4 fruit fly cellular contexts compared by ENCODE assay signal in genomic region chr3R:23138992-23139633, dm6.
TF ChIP-seq lines count a peak whose summit lies in the region.

No protein-coding gene starts in this region.

- no peak for TF ChIP-seq CTCF in whole organism, embryonic (GFP tag; optimal IDR thresholded peaks at IDR 0.05; lab: Kevin White, UChicago)

TF ChIP-seq in whole organism, adult, 20 proteins besides CTCF, POLR2A, EP300 and RAD21:
- TF ChIP-seq cic (GFP tag; optimal IDR thresholded peaks at IDR 0.05; lab: Kevin White, UChicago) (peak; percentile 71), Mnt (GFP tag; optimal IDR thresholded peaks at IDR 0.05; lab: Kevin White, UChicago) (no peak), kay (GFP tag; lab: Kevin White, UChicago; ENCODE audit: borderline replicate concordance) (no peak), Hr96 (GFP tag; optimal IDR thresholded peaks at IDR 0.05; lab: Kevin White, UChicago) (no peak), CG12768 (GFP tag; optimal IDR thresholded peaks at IDR 0.05; lab: Kevin White, UChicago) (peak; percentile 69)

TF ChIP-seq in whole organism, embryonic, 481 proteins besides CTCF, POLR2A, EP300 and RAD21 (continues in another document):
- peak; percentile 52 for TF ChIP-seq CG13296 (GFP tag; optimal IDR thresholded peaks at IDR 0.05; lab: Kevin White, UChicago)
- peak; percentile 9 for TF ChIP-seq CrebB (tag; optimal IDR thresholded peaks at IDR 0.05; lab: Kevin White, UChicago)
- TF ChIP-seq Vsx1 (GFP tag; optimal IDR thresholded peaks at IDR 0.05; lab: Kevin White, UChicago): peak; percentile 83
- TF ChIP-seq CG13624 (GFP tag; optimal IDR thresholded peaks at IDR 0.05; lab: Kevin White, UChicago): no peak
- no peak for TF ChIP-seq nom (GFP tag; optimal IDR thresholded peaks at IDR 0.05; lab: Kevin White, UChicago)
- peak; percentile 5 for TF ChIP-seq Hand (GFP tag; optimal IDR thresholded peaks at IDR 0.05; lab: Kevin White, UChicago)
- no peak for TF ChIP-seq kay (GFP tag; optimal IDR thresholded peaks at IDR 0.05; lab: Kevin White, UChicago)
- TF ChIP-seq CG11723 (GFP tag; optimal IDR thresholded peaks at IDR 0.05; lab: Kevin White, UChicago): no peak
- TF ChIP-seq Pdp1 (GFP tag; optimal IDR thresholded peaks at IDR 0.05; lab: Kevin White, UChicago): peak in 1 of 2 experiments; percentile 6
- peak; percentile 24 for TF ChIP-seq Med (GFP tag; lab: Kevin White, UChicago)
- no peak for TF ChIP-seq sob (GFP tag; IDR thresholded peaks at IDR 0.05; lab: Robert Waterston, UW)
- TF ChIP-seq unpg (GFP tag; optimal IDR thresholded peaks at IDR 0.05; lab: Kevin White, UChicago): peak; percentile 15
- TF ChIP-seq grau (tag; optimal IDR thresholded peaks at IDR 0.05; lab: Kevin White, UChicago): peak; percentile 38
- peak; percentile 48 for TF ChIP-seq sd (tag; optimal IDR thresholded peaks at IDR 0.05; lab: Kevin White, UChicago)
- TF ChIP-seq CG12219 (GFP tag; optimal IDR thresholded peaks at IDR 0.05; lab: Kevin White, UChicago): peak; percentile 2
- peak; percentile 11 for TF ChIP-seq B-H2 (GFP tag; optimal IDR thresholded peaks at IDR 0.05; lab: Kevin White, UChicago)
- TF ChIP-seq mirr (GFP tag; optimal IDR thresholded peaks at IDR 0.05; lab: Kevin White, UChicago): peak; percentile 71
- peak; percentile 46 for TF ChIP-seq CG12071 (GFP tag; optimal IDR thresholded peaks at IDR 0.05; lab: Kevin White, UChicago)
- TF ChIP-seq phol (tag; optimal IDR thresholded peaks at IDR 0.05; lab: Kevin White, UChicago): no peak
- peak; percentile 43 for TF ChIP-seq PHDP (tag; optimal IDR thresholded peaks at IDR 0.05; lab: Kevin White, UChicago)
- peak; percentile 10 for TF ChIP-seq CG7839 (tag; optimal IDR thresholded peaks at IDR 0.05; lab: Kevin White, UChicago)
- TF ChIP-seq CG17385 (GFP tag; optimal IDR thresholded peaks at IDR 0.05; lab: Kevin White, UChicago): peak; percentile 18
- TF ChIP-seq en (GFP tag; optimal IDR thresholded peaks at IDR 0.05; lab: Kevin White, UChicago): no peak
- no peak for TF ChIP-seq aop (GFP tag; IDR thresholded peaks at IDR 0.05; lab: Robert Waterston, UW)
- peak; percentile 6 for TF ChIP-seq Fer3 (tag; optimal IDR thresholded peaks at IDR 0.05; lab: Kevin White, UChicago)
- no peak for TF ChIP-seq CG18599 (GFP tag; optimal IDR thresholded peaks at IDR 0.05; lab: Kevin White, UChicago)
- TF ChIP-seq Eip74EF (GFP tag; optimal IDR thresholded peaks at IDR 0.05; lab: Kevin White, UChicago): peak in 1 of 2 experiments; percentile 30
- no peak for TF ChIP-seq fd102C (GFP tag; optimal IDR thresholded peaks at IDR 0.05; lab: Kevin White, UChicago)
- TF ChIP-seq Hey (tag; optimal IDR thresholded peaks at IDR 0.05; lab: Kevin White, UChicago): peak; percentile 80

TF ChIP-seq in whole organism, prepupa, 60 proteins besides CTCF, POLR2A, EP300 and RAD21:
- peak; percentile 42 for TF ChIP-seq Eip78C (GFP tag; lab: Kevin White, UChicago)
- TF ChIP-seq CG6792 (GFP tag; optimal IDR thresholded peaks at IDR 0.05; lab: Kevin White, UChicago): no peak

TF ChIP-seq in whole organism, wandering third instar larva, 38 proteins besides CTCF, POLR2A, EP300 and RAD21:
- TF ChIP-seq h (GFP tag; optimal IDR thresholded peaks at IDR 0.05; lab: Kevin White, UChicago) (peak; percentile 23), Myc (optimal IDR thresholded peaks at IDR 0.05; lab: Kevin White, UChicago) (no peak), dsf (GFP tag; optimal IDR thresholded peaks at IDR 0.05; lab: Kevin White, UChicago; ENCODE audit: borderline replicate concordance) (no peak), Hr83 (GFP tag; optimal IDR thresholded peaks at IDR 0.05; lab: Kevin White, UChicago; ENCODE audit: poor library complexity, severe bottlenecking) (no peak), Vsx2 (GFP tag; optimal IDR thresholded peaks at IDR 0.05; lab: Kevin White, UChicago; ENCODE audit: partially characterized antibody) (no peak), fru (GFP tag; optimal IDR thresholded peaks at IDR 0.05; lab: Kevin White, UChicago) (no peak), dmrt93B (GFP tag; optimal IDR thresholded peaks at IDR 0.05; lab: Kevin White, UChicago) (no peak), Jra (GFP tag; optimal IDR thresholded peaks at IDR 0.05; lab: Kevin White, UChicago) (no peak), brk (GFP tag; optimal IDR thresholded peaks at IDR 0.05; lab: Kevin White, UChicago) (no peak)
